Worm (Caenorhabditis elegans): ENCODE results near the gene AH9.4.
A peak's percentile ranks its signal among the peaks of the same experiment; 100 is the strongest.

Gene AH9.4

DNA sequence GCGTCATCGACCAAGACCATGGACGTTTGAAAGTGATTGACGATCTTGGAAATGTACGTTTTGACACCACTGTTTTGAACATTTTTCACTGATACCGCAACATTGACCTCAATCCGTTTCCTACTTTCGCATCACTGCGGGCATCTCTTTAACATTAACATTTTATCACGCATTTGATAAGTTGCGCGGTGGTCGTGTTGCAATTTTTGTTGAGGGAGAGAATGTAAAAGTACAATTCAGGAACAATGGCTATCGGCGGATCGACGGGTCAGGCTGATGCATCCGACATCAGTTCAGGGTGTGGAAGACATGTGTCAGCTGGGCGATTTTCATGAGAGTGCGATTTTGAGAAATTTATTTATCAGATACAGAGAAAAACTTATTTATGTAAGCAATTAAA lies 29.1 kb upstream of the AH9.4 start:
- no peak for TF ChIP-seq nhr-23 (tag; optimal IDR thresholded peaks at IDR 0.05)
- TF ChIP-seq nhr-21 (tag; optimal IDR thresholded peaks at IDR 0.05): peak; percentile 55
- no peak for TF ChIP-seq mbf-1 (tag; optimal IDR thresholded peaks at IDR 0.05)
- TF ChIP-seq nhr-12 (tag; optimal IDR thresholded peaks at IDR 0.05): no peak
- TF ChIP-seq zag-1 (tag; optimal IDR thresholded peaks at IDR 0.05): no peak
- TF ChIP-seq ama-1 (optimal IDR thresholded peaks at IDR 0.05): no peak

DNA sequence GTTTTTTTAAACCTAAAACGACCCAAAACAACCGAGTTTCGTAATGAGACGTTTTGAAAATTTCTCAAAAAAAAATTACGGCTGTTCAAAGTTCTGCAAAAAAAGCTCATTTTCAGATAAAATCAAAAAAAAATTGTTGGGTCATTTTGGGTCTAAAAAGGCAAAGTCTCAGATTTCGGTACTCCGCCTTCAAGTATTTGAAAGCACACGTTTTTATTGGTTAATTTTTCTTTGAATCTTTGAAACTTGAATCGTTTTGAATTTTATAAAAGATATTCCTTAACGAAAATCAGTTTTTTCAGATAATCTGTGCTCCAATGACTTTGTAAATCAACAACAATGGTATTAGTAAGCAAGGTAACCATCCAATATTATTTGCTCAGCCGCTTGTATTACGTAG lies 28.6 kb upstream of the AH9.4 start, which contains the start of gene hum-6:
TSS of gene hum-6 (plus strand) at position 301 of the 400 bp plus-strand sequence.
- TF ChIP-seq nhr-237 (tag; optimal IDR thresholded peaks at IDR 0.05) (no peak), C34F6.9 (tag; optimal IDR thresholded peaks at IDR 0.05) (no peak), sma-9 (GFP tag; optimal IDR thresholded peaks at IDR 0.05) (no peak), sma-9 (tag; optimal IDR thresholded peaks at IDR 0.05) (no peak), ztf-4 (tag; optimal IDR thresholded peaks at IDR 0.05) (no peak), Y55F3AM.14 (GFP tag; optimal IDR thresholded peaks at IDR 0.05) (no peak), nhr-10 (tag; optimal IDR thresholded peaks at IDR 0.05) (no peak), unc-62 (GFP tag; optimal IDR thresholded peaks at IDR 0.05) (no peak)

DNA sequence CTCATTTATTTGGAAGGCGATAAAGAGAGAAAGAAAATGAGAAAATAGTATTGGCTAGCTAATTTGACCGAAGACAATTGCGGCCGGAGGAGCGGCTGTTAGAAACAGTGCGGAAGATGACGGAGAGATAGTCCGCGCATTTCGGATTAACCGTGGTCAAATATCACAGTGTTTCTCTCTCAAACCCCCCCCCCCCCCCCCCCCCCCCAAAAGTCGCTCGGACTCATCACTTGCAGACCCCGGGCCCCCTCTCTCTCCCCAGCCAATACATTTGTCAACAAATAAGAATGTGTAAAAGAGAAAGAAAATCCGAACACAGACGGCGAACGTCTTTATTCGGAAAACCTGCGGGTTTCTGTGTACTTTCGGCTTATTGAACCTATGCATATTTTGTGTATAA lies 27.7 kb upstream of the AH9.4 start:
- TF ChIP-seq peb-1 (tag; optimal IDR thresholded peaks at IDR 0.05): no peak
- no peak for TF ChIP-seq mab-5 (tag; optimal IDR thresholded peaks at IDR 0.05)
- TF ChIP-seq F13H6.1 (tag; optimal IDR thresholded peaks at IDR 0.05): no peak
- TF ChIP-seq nhr-77 (tag; optimal IDR thresholded peaks at IDR 0.05): no peak
- TF ChIP-seq nhr-23 (tag; optimal IDR thresholded peaks at IDR 0.05): no peak
- TF ChIP-seq zag-1 (tag; optimal IDR thresholded peaks at IDR 0.05): no peak
- TF ChIP-seq nhr-11 (tag; optimal IDR thresholded peaks at IDR 0.05): no peak
- TF ChIP-seq lin-13 (GFP tag; optimal IDR thresholded peaks at IDR 0.05): no peak
- TF ChIP-seq ceh-82 (tag; optimal IDR thresholded peaks at IDR 0.05): no peak
- no peak for TF ChIP-seq R02D3.7 (tag; optimal IDR thresholded peaks at IDR 0.05)
- no peak for TF ChIP-seq nhr-6 (tag; optimal IDR thresholded peaks at IDR 0.05)
- no peak for TF ChIP-seq gmeb-1 (tag; optimal IDR thresholded peaks at IDR 0.05)
- no peak for TF ChIP-seq Y55F3AM.14 (GFP tag; optimal IDR thresholded peaks at IDR 0.05)
- TF ChIP-seq nhr-21 (tag; optimal IDR thresholded peaks at IDR 0.05): no peak
- no peak for TF ChIP-seq nhr-25 (tag; optimal IDR thresholded peaks at IDR 0.05)
- TF ChIP-seq sma-9 (GFP tag; optimal IDR thresholded peaks at IDR 0.05): no peak
- no peak for TF ChIP-seq sma-9 (tag; optimal IDR thresholded peaks at IDR 0.05)
- TF ChIP-seq crh-2 (tag; optimal IDR thresholded peaks at IDR 0.05): no peak
- no peak for TF ChIP-seq ztf-11 (tag; optimal IDR thresholded peaks at IDR 0.05)
- no peak for TF ChIP-seq ama-1 (optimal IDR thresholded peaks at IDR 0.05)
- no peak for TF ChIP-seq egl-27 (tag; optimal IDR thresholded peaks at IDR 0.05)

DNA sequence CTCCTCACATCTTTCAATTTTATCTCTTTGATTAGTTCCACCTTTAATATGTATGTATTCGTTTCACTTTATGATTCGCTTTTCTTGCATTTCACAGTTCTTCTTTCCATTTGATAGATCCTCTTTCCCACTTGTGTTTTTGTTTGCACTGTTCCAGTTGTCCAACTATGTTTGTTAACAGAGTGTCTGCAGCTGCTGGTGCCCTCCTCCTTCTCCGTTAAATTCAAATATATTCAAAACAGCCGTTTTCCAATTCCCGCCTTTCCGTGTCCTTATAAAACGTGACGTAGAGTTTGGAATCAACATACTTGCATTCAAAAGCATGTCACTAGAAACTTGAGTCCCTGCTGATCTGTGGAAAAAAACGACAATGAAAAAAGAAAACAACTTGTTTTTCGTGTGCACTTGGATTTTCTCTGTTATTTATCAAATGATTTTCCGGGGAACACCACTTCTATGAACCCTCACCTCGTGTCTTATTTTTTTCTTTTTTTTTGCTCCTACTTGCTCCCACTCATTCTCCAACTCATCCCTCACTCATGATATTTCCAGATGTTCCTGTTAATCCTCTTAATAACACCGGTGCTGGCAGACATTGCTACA lies 20.2 kb upstream of the AH9.4 start, which contains the start of gene T10H10.2:
TSS of gene T10H10.2 (plus strand) at position 553 of the 603 bp plus-strand sequence.
- TF ChIP-seq egl-27 (tag; optimal IDR thresholded peaks at IDR 0.05) (no peak), unc-39 (tag; optimal IDR thresholded peaks at IDR 0.05) (no peak), lsy-2 (tag; optimal IDR thresholded peaks at IDR 0.05) (no peak), elt-1 (tag; optimal IDR thresholded peaks at IDR 0.05) (no peak), snpc-4 (tag; optimal IDR thresholded peaks at IDR 0.05) (no peak), nhr-21 (tag; optimal IDR thresholded peaks at IDR 0.05) (no peak), F13H6.1 (tag; optimal IDR thresholded peaks at IDR 0.05) (no peak), sem-4 (tag; optimal IDR thresholded peaks at IDR 0.05) (no peak), nhr-25 (tag; optimal IDR thresholded peaks at IDR 0.05) (no peak), alr-1 (tag; optimal IDR thresholded peaks at IDR 0.05) (no peak), lin-11 (tag; optimal IDR thresholded peaks at IDR 0.05) (no peak)

DNA sequence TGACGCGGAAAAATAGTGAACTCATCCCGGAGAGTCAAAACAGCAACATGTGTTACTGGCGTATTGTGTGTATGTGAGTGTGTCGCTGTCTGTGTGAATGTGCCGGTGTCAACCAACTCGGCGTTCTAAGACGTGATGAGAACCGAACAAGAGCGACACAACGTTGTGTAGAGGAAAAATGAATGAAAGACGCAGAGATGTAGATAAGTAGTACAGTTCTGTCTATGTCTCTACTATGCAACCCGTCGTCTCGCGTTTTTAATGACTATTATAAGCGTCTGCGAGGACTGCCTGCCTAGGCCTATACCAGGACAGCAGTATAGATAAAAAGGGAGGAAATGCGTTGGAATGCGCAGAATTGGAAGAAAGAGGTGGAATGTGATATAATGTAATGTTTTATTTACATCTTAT lies 13.8 kb upstream of the AH9.4 start:
- TF ChIP-seq nhr-12 (tag; optimal IDR thresholded peaks at IDR 0.05): no peak
- TF ChIP-seq ceh-16 (tag; optimal IDR thresholded peaks at IDR 0.05): peak; percentile 5
- TF ChIP-seq F13H6.1 (tag; optimal IDR thresholded peaks at IDR 0.05): peak; percentile 50
- TF ChIP-seq sem-4 (tag; optimal IDR thresholded peaks at IDR 0.05): peak; percentile 7
- no peak for TF ChIP-seq ceh-82 (tag; optimal IDR thresholded peaks at IDR 0.05)
- peak; percentile 61 for TF ChIP-seq nhr-129 (tag; optimal IDR thresholded peaks at IDR 0.05)
- peak; percentile 7 for TF ChIP-seq nhr-25 (tag; optimal IDR thresholded peaks at IDR 0.05)
- peak; percentile 74 for TF ChIP-seq fos-1 (tag; optimal IDR thresholded peaks at IDR 0.05)
- TF ChIP-seq lsy-2 (tag; optimal IDR thresholded peaks at IDR 0.05): peak in 1 of 2 experiments; percentile 21
- TF ChIP-seq gmeb-1 (tag; optimal IDR thresholded peaks at IDR 0.05): peak; percentile 1
- TF ChIP-seq ztf-1 (GFP tag; conservative IDR thresholded peaks at IDR 0.05): no peak

All from whole organism, L2 larva.